Worm (Caenorhabditis elegans): ENCODE data around the gene Y57G7A.3.

DNA sequence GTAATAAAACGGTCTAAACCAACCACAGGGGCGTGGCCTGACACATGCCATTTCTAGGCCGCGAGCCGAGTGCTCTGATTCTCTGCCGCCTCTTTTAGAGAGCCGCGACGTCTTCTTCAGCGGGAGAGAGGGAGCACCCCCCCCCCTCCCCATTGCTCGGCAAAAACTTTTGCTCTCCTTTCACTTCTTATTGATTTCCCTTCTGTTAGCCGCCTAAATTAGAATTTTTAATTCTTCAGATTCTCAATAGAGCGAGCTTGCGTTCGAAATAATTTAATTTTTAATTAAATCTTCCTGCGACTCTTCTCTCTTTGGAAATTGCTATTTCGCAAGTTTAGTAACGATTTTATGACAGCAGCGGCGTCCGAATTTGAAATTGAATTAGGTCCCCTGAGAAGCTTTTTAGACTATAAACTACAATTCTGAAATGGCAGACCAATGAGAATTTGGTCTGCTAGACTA lies 37.6 kb downstream of the Y57G7A.3 start:
- TF ChIP-seq ztf-7 (tag; optimal IDR thresholded peaks at IDR 0.05) (no peak), hlh-30 (tag; optimal IDR thresholded peaks at IDR 0.05; ENCODE audit: insufficient read depth) (peak; percentile 19)

All from whole organism, L4 larva.